Worm (Caenorhabditis elegans) whole organism, L2 larva: ENCODE measurements around the gene T21E8.4.

Source experiments
- C34F6.9 ChIP-seq: fragments of 150-350 bp; optimal IDR thresholded peaks from 2 replicates; lab custom pipeline; 2014; ENCODE audit warnings: missing biosample characterization, missing genetic modification characterization
- F13H6.1 ChIP-seq: sonication (generic microtip); optimal IDR thresholded peaks from 2 replicates; lab custom pipeline; 2016; ENCODE audit warnings: missing genetic modification characterization, missing compliant biosample characterization
- ZK546.5 ChIP-seq: sonication (generic microtip); optimal IDR thresholded peaks from 2 replicates; lab custom pipeline; 2017; ENCODE audit warnings: missing biosample characterization, missing genetic modification characterization
- alr-1 ChIP-seq: fragments of 150-350 bp; optimal IDR thresholded peaks from 2 replicates; lab custom pipeline; 2014; ENCODE audit warnings: missing biosample characterization, missing genetic modification characterization
- blmp-1 ChIP-seq: sonication (generic microtip); optimal IDR thresholded peaks from 2 replicates; lab custom pipeline; 2017; ENCODE audit warnings: missing genetic modification characterization, mild to moderate bottlenecking, missing compliant biosample characterization, antibody characterized with exemption, moderate library complexity; ENCODE audit not compliant: insufficient read depth
- dmd-4 ChIP-seq: sonication (generic microtip); optimal IDR thresholded peaks from 2 replicates; lab custom pipeline; 2017; ENCODE audit warnings: missing biosample characterization, missing genetic modification characterization
- fos-1 ChIP-seq: fragments of 150-350 bp; optimal IDR thresholded peaks from 2 replicates; lab custom pipeline; 2014; ENCODE audit warnings: missing biosample characterization, missing genetic modification characterization
- gmeb-1 ChIP-seq: fragments of 150-350 bp; optimal IDR thresholded peaks from 2 replicates; lab custom pipeline; 2014; ENCODE audit warnings: missing biosample characterization, missing genetic modification characterization
- lin-13 ChIP-seq: fragments of 150-350 bp; optimal IDR thresholded peaks from 2 replicates; lab custom pipeline; 2014; ENCODE audit warnings: missing biosample characterization, missing genetic modification reagents, missing genetic modification characterization
- lsy-2 ChIP-seq, 2 experiments: fragments of 150-350 bp in 1 of 2; sonication (generic microtip) in 1 of 2; optimal IDR thresholded peaks; 2 replicates each; lab custom pipeline; 2014 to 2017; ENCODE audit warnings: missing biosample characterization in 2 of 2, missing genetic modification characterization in 2 of 2
- mdl-1 ChIP-seq, 2 experiments: fragments of 150-350 bp in 1 of 2; sonication (generic microtip) in 1 of 2; optimal IDR thresholded peaks; 2 replicates each; lab custom pipeline; 2017; ENCODE audit warnings: missing biosample characterization in 2 of 2, missing genetic modification characterization in 2 of 2
- nhr-10 ChIP-seq: sonication (generic microtip); optimal IDR thresholded peaks from 2 replicates; lab custom pipeline; 2017; ENCODE audit warnings: missing biosample characterization, missing genetic modification characterization
- nhr-11 ChIP-seq: fragments of 150-350 bp; optimal IDR thresholded peaks from 2 replicates; lab custom pipeline; 2014; ENCODE audit warnings: missing biosample characterization, missing genetic modification characterization
- nhr-129 ChIP-seq: fragments of 150-350 bp; optimal IDR thresholded peaks from 2 replicates; lab custom pipeline; 2014; ENCODE audit warnings: missing biosample characterization, missing genetic modification characterization
- nhr-21 ChIP-seq: fragments of 150-350 bp; optimal IDR thresholded peaks from 2 replicates; lab custom pipeline; 2014; ENCODE audit warnings: missing biosample characterization, missing genetic modification characterization
- nhr-23 ChIP-seq: fragments of 150-350 bp; optimal IDR thresholded peaks from 2 replicates; lab custom pipeline; 2014; ENCODE audit warnings: missing biosample characterization, missing genetic modification reagents, missing genetic modification characterization
- nhr-237 ChIP-seq: fragments of 150-350 bp; optimal IDR thresholded peaks from 2 replicates; lab custom pipeline; 2014; ENCODE audit warnings: missing biosample characterization, missing genetic modification characterization
- nhr-25 ChIP-seq: fragments of 150-350 bp; sonication (generic microtip); optimal IDR thresholded peaks from 3 replicates; lab custom pipeline; 2014; ENCODE audit warnings: missing biosample characterization, missing genetic modification characterization
- nhr-6 ChIP-seq: fragments of 150-350 bp; optimal IDR thresholded peaks from 2 replicates; lab custom pipeline; 2014; ENCODE audit warnings: missing biosample characterization, missing genetic modification characterization
- nhr-77 ChIP-seq: fragments of 150-350 bp; optimal IDR thresholded peaks from 2 replicates; lab custom pipeline; 2014; ENCODE audit warnings: missing biosample characterization, missing genetic modification characterization
- peb-1 ChIP-seq: fragments of 150-350 bp; optimal IDR thresholded peaks from 2 replicates; lab custom pipeline; 2014; ENCODE audit warnings: missing biosample characterization, missing genetic modification characterization
- sem-4 ChIP-seq: fragments of 150-350 bp; optimal IDR thresholded peaks from 2 replicates; lab custom pipeline; 2014; ENCODE audit warnings: missing biosample characterization, missing genetic modification reagents, missing genetic modification characterization
- skn-1 ChIP-seq: sonication (generic microtip); optimal IDR thresholded peaks from 2 replicates; lab custom pipeline; 2017; ENCODE audit warnings: missing biosample characterization, missing genetic modification characterization
- sma-3 ChIP-seq: sonication (generic microtip); optimal IDR thresholded peaks from 2 replicates; lab custom pipeline; 2016; ENCODE audit warnings: missing genetic modification reagents, missing genetic modification characterization, missing compliant biosample characterization
- snpc-4 ChIP-seq: fragments of 150-350 bp; optimal IDR thresholded peaks from 2 replicates; lab custom pipeline; 2014; ENCODE audit warnings: missing biosample characterization, missing genetic modification characterization
- unc-39 ChIP-seq: fragments of 150-350 bp; optimal IDR thresholded peaks from 2 replicates; lab custom pipeline; 2014; ENCODE audit warnings: missing biosample characterization, missing genetic modification characterization
- unc-55 ChIP-seq: fragments of 150-350 bp; sonication (generic microtip); optimal IDR thresholded peaks from 3 replicates; lab custom pipeline; 2014; ENCODE audit warnings: missing biosample characterization, missing genetic modification reagents, missing genetic modification characterization
- unc-62 ChIP-seq: fragments of 150-350 bp; optimal IDR thresholded peaks from 2 replicates; lab custom pipeline; 2014; ENCODE audit warnings: missing biosample characterization, missing genetic modification reagents, missing genetic modification characterization
- zag-1 ChIP-seq: fragments of 150-350 bp; optimal IDR thresholded peaks from 2 replicates; lab custom pipeline; 2014; ENCODE audit warnings: missing biosample characterization, missing genetic modification characterization
- ztf-11 ChIP-seq: sonication (generic microtip); optimal IDR thresholded peaks from 2 replicates; lab custom pipeline; 2017; ENCODE audit warnings: missing biosample characterization, missing genetic modification characterization

Gene T21E8.4

ce11 chrX:10914421-10915277, 34.0 kb downstream of the T21E8.4 start:
- TF ChIP-seq unc-62 (GFP tag; lab: Kevin White, UChicago) (no peak), fos-1 (tag; lab: Kevin White, UChicago) (peak; percentile 39), F13H6.1 (no peak), sma-3 (GFP tag; lab: Kevin White, UChicago) (peak; percentile 4), blmp-1 (peak; percentile 9)

- no peak for TF ChIP-seq unc-55
- no peak for TF ChIP-seq unc-39 (tag; lab: Kevin White, UChicago)
- no peak for TF ChIP-seq snpc-4 (tag; lab: Kevin White, UChicago)
- TF ChIP-seq nhr-23 (tag; lab: Kevin White, UChicago) = no peak
- no peak for TF ChIP-seq nhr-21 (tag; lab: Kevin White, UChicago)
- TF ChIP-seq mdl-1 (tag; optimal IDR thresholded peaks at IDR 0.05; lab: Kevin White, UChicago) = no peak
- no peak for TF ChIP-seq lin-13 (GFP tag; lab: Kevin White, UChicago)
- no peak for TF ChIP-seq ZK546.5 (tag; lab: Kevin White, UChicago)
- no peak for TF ChIP-seq nhr-237 (tag; lab: Kevin White, UChicago)
- no peak for TF ChIP-seq nhr-25
- TF ChIP-seq nhr-10 (tag; lab: Kevin White, UChicago) = no peak
- no peak for TF ChIP-seq peb-1
- TF ChIP-seq ztf-11 (tag; lab: Kevin White, UChicago) = no peak
- no peak for TF ChIP-seq C34F6.9 (tag; lab: Kevin White, UChicago)
- no peak for TF ChIP-seq skn-1
- TF ChIP-seq nhr-129 (tag; lab: Kevin White, UChicago) = no peak
- no peak for TF ChIP-seq zag-1 (tag; lab: Kevin White, UChicago)
- TF ChIP-seq nhr-6 (tag; lab: Kevin White, UChicago) = no peak
- TF ChIP-seq, all 48 proteins: peak for 0
Observed at ce11 chrX:10916194-10916593, 35.6 kb downstream of the T21E8.4 start.

- no peak for TF ChIP-seq lsy-2 (tag; optimal IDR thresholded peaks at IDR 0.05; lab: Kevin White, UChicago)
- no peak for TF ChIP-seq gmeb-1 (tag; lab: Kevin White, UChicago)
- TF ChIP-seq nhr-11 = no peak
- TF ChIP-seq ztf-11 (tag; lab: Kevin White, UChicago) = no peak
- no peak for TF ChIP-seq nhr-237 (tag; lab: Kevin White, UChicago)
- no peak for TF ChIP-seq C34F6.9 (tag; lab: Kevin White, UChicago)
Observed at ce11 chrX:10919613-10920012, 39.0 kb downstream of the T21E8.4 start, which contains the start of gene nstp-9. TSS of gene nstp-9 (minus strand) at chrX:10919713.

ce11 chrX:10924031-10924430, 43.4 kb downstream of the T21E8.4 start:
- TF ChIP-seq nhr-11 (no peak), alr-1 (tag; lab: Kevin White, UChicago) (no peak), dmd-4 (tag; lab: Kevin White, UChicago) (no peak), sem-4 (tag; lab: Kevin White, UChicago) (no peak), snpc-4 (tag; lab: Kevin White, UChicago) (no peak), nhr-77 (tag; lab: Kevin White, UChicago) (no peak)

- TF ChIP-seq alr-1 (tag; lab: Kevin White, UChicago) (no peak), nhr-129 (tag; lab: Kevin White, UChicago) (no peak)
- TF ChIP-seq, all 48 proteins: peak for 0
Observed at ce11 chrX:10927136-10927535, 46.5 kb downstream of the T21E8.4 start.

ce11 chrX:10928948-10929563, 48.4 kb downstream of the T21E8.4 start, which contains the start of gene dgn-1:
TSS of gene dgn-1 (minus strand) at chrX:10928998.
- TF ChIP-seq fos-1 (tag; lab: Kevin White, UChicago) = peak; percentile 78
- no peak for TF ChIP-seq nhr-237 (tag; lab: Kevin White, UChicago)
